Worm (Caenorhabditis elegans): ENCODE results near the gene T27F7.12.

T27F7.12 gene

ce11 chrII:4966576-4966975 lies 23.3 kb upstream of the T27F7.12 start:
- TF ChIP-seq nhr-28 (tag; optimal IDR thresholded peaks at IDR 0.05) (peak; percentile 15), dve-1 (tag; optimal IDR thresholded peaks at IDR 0.05; ENCODE audit: insufficient read depth) (peak; percentile 76), pha-4 (GFP tag; IDR thresholded peaks at IDR 0.05) (no peak), pha-4 (tag; optimal IDR thresholded peaks at IDR 0.05) (no peak), ceh-32 (tag; optimal IDR thresholded peaks at IDR 0.05; ENCODE audit: poor library complexity) (no peak), daf-16 (GFP tag; optimal IDR thresholded peaks at IDR 0.05) (no peak), daf-16 (tag; optimal IDR thresholded peaks at IDR 0.05) (peak; percentile 31), mdt-29 (GFP tag; IDR thresholded peaks at IDR 0.05) (no peak), hlh-11 (tag; optimal IDR thresholded peaks at IDR 0.05) (peak; percentile 14), unc-62 (GFP tag; optimal IDR thresholded peaks at IDR 0.05 in 1 of 2) (no peak), unc-62 (tag; optimal IDR thresholded peaks at IDR 0.05) (no peak), daf-8 (GFP tag; IDR thresholded peaks at IDR 0.05) (no peak), pqm-1 (tag; optimal IDR thresholded peaks at IDR 0.05) (peak; percentile 14), php-3 (GFP tag; IDR thresholded peaks at IDR 0.05) (peak; percentile 59), lin-1 (GFP tag; IDR thresholded peaks at IDR 0.05) (no peak), spr-3 (GFP tag; optimal IDR thresholded peaks at IDR 0.05) (no peak)

DNA sequence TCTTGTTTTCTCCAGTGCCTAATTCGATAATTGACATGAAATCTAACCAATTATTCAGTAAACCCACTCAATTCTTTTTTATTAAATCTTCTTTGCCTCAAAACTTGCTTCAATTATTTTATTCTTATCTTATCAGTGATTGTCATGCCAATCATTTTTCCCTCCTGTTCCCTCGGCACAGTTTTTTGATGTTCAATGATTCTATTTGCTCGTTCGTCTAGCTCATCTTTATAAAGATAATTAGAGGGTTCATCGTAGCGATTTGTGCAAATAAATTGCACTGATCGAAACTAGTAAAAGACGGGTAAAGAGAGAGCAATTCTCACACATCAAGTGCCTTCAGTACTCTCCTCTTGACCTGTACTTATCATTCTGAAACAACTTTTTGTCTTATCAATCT lies 22.3 kb upstream of the T27F7.12 start:
- TF ChIP-seq hlh-11 (tag; optimal IDR thresholded peaks at IDR 0.05) (peak; percentile 20), skn-1 (tag; optimal IDR thresholded peaks at IDR 0.05) (no peak), pqm-1 (tag; optimal IDR thresholded peaks at IDR 0.05) (peak; percentile 68), D1046.2 (GFP tag; IDR thresholded peaks at IDR 0.05) (no peak), mxl-3 (GFP tag; optimal IDR thresholded peaks at IDR 0.05) (no peak), hmg-1.1 (GFP tag; IDR thresholded peaks at IDR 0.05) (no peak), Y48G9A.11 (GFP tag; IDR thresholded peaks at IDR 0.05) (no peak), zag-1 (tag; optimal IDR thresholded peaks at IDR 0.05) (no peak)

ce11 chrII:4968863-4969262 lies 21.0 kb upstream of the T27F7.12 start, which contains the start of gene shc-2:
TSS of gene shc-2 (plus strand) at chrII:4969163.
- TF ChIP-seq ceh-82 (tag; optimal IDR thresholded peaks at IDR 0.05) (no peak), mdt-29 (GFP tag; IDR thresholded peaks at IDR 0.05) (no peak), nhr-102 (tag; optimal IDR thresholded peaks at IDR 0.05) (no peak), hlh-30 (tag; optimal IDR thresholded peaks at IDR 0.05; ENCODE audit: insufficient read depth) (no peak), sdz-12 (GFP tag; optimal IDR thresholded peaks at IDR 0.05) (no peak), duxl-1 (tag; optimal IDR thresholded peaks at IDR 0.05; ENCODE audit: poor library complexity) (no peak), Y48G9A.11 (GFP tag; IDR thresholded peaks at IDR 0.05) (no peak), daf-12 (tag; optimal IDR thresholded peaks at IDR 0.05) (no peak), arid-1 (GFP tag; conservative IDR thresholded peaks at IDR 0.05) (no peak), skn-1 (tag; optimal IDR thresholded peaks at IDR 0.05) (no peak), madf-9 (GFP tag; conservative IDR thresholded peaks at IDR 0.05) (no peak), nhr-76 (tag; optimal IDR thresholded peaks at IDR 0.05) (no peak), nhr-77 (tag; optimal IDR thresholded peaks at IDR 0.05) (no peak), dmd-9 (GFP tag; IDR thresholded peaks at IDR 0.05) (no peak), mxl-2 (GFP tag; conservative IDR thresholded peaks at IDR 0.05) (no peak), D1046.2 (GFP tag; IDR thresholded peaks at IDR 0.05) (no peak), fos-1 (tag; optimal IDR thresholded peaks at IDR 0.05) (no peak), pqm-1 (tag; optimal IDR thresholded peaks at IDR 0.05) (no peak)

DNA sequence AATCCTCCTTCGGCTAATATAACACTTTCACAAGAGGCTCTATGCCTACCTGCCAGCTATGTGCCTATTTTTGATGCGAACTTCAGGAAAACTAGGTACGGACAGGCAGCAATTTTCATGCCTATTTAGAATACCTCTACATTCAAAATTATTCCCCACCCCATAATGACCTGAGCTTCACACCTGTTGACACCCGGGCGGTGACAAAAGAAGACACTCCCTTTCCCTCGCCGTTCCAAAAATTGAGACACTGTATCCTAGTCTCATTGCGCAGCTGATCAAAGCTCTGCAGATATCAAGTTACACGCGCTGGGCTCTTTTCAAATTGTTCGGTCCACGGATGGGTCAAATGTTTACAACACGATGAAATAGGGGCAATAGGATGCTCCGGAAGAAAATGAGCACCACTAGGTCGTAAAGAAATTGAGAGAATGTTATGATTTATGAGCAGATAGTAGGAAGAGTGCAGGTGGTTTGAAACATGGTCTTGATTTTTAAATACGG lies 15.4 kb upstream of the T27F7.12 start:
- no peak for TF ChIP-seq gei-8 (GFP tag; optimal IDR thresholded peaks at IDR 0.05)
- no peak for TF ChIP-seq egl-43 (GFP tag; IDR thresholded peaks at IDR 0.05)
- no peak for TF ChIP-seq F44E2.7 (GFP tag; IDR thresholded peaks at IDR 0.05)
- TF ChIP-seq aha-1 (tag) = peak; percentile 86

Measured in whole organism, L4 larva.